Worm (Caenorhabditis elegans): ENCODE data around the gene R10E11.6.

The R10E11.6 gene

DNA sequence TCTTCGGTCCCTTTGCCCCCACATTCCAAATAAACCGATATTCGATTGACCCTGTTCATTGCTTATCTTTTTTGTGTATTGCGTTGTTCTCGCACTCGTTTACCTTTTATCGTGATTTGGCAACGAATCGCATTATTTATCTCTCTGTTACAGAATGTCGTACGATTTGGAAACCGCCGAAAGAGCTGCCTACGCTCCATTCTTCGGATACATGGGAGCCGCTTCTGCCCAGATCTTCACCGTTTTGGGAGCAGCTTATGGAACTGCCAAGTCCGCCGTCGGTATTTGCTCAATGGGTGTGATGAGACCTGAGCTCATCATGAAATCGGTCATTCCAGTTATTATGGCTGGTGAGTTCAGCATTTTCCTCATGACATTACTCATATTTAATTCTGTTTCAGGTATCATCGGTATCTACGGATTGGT, 782 bp upstream of the R10E11.6 start, which contains the start of gene vha-2 (continued):
- TF ChIP-seq isw-1 (GFP tag; IDR thresholded peaks at IDR 0.05) (no peak), unc-62 (GFP tag; optimal IDR thresholded peaks at IDR 0.05) (no peak), aly-2 (tag; optimal IDR thresholded peaks at IDR 0.05) (peak; percentile 60), fkh-10 (GFP tag; optimal IDR thresholded peaks at IDR 0.05) (no peak), unc-86 (tag; optimal IDR thresholded peaks at IDR 0.05) (no peak), unc-30 (tag; optimal IDR thresholded peaks at IDR 0.05) (no peak), nhr-12 (tag; optimal IDR thresholded peaks at IDR 0.05) (no peak), mab-9 (GFP tag; IDR thresholded peaks at IDR 0.05) (no peak), nhr-20 (tag; optimal IDR thresholded peaks at IDR 0.05) (no peak), vab-15 (tag; optimal IDR thresholded peaks at IDR 0.05) (no peak), ces-1 (GFP tag; optimal IDR thresholded peaks at IDR 0.05) (no peak), dpl-1 (GFP tag; optimal IDR thresholded peaks at IDR 0.05) (no peak), sup-37 (GFP tag; optimal IDR thresholded peaks at IDR 0.05) (no peak), C04F5.9 (tag; optimal IDR thresholded peaks at IDR 0.05) (no peak), C34B4.2 (tag; optimal IDR thresholded peaks at IDR 0.05) (no peak), ceh-63 (GFP tag; optimal IDR thresholded peaks at IDR 0.05) (peak; percentile 8), Y116A8C.19 (tag; optimal IDR thresholded peaks at IDR 0.05; ENCODE audit: borderline replicate concordance) (no peak), hpl-2 (GFP tag; optimal IDR thresholded peaks at IDR 0.05) (no peak), nhr-47 (tag; optimal IDR thresholded peaks at IDR 0.05) (no peak), C16A3.4 (tag; optimal IDR thresholded peaks at IDR 0.05) (no peak), nhr-84 (tag; optimal IDR thresholded peaks at IDR 0.05) (no peak), pax-3 (tag; optimal IDR thresholded peaks at IDR 0.05) (no peak), sptf-1 (tag; optimal IDR thresholded peaks at IDR 0.05) (no peak), unc-130 (tag; optimal IDR thresholded peaks at IDR 0.05) (no peak), efl-3 (GFP tag; optimal IDR thresholded peaks at IDR 0.05) (no peak), tbx-2 (tag; optimal IDR thresholded peaks at IDR 0.05) (no peak), nhr-237 (tag; optimal IDR thresholded peaks at IDR 0.05) (no peak), ztf-11 (tag; optimal IDR thresholded peaks at IDR 0.05) (no peak), ama-1 (optimal IDR thresholded peaks at IDR 0.05) (no peak), egl-27 (tag; optimal IDR thresholded peaks at IDR 0.05) (no peak), ceh-88 (GFP tag; IDR thresholded peaks at IDR 0.05) (no peak), elt-3 (tag; optimal IDR thresholded peaks at IDR 0.05) (no peak), unc-98 (GFP tag; IDR thresholded peaks at IDR 0.05) (no peak), mef-2 (tag; optimal IDR thresholded peaks at IDR 0.05) (no peak), grh-1 (GFP tag; IDR thresholded peaks at IDR 0.05) (0 out of 2 replicates have a peak, but pooled peaks have one; percentile 10), alr-1 (tag; optimal IDR thresholded peaks at IDR 0.05; ENCODE audit: borderline replicate concordance) (peak; percentile 93), zag-1 (tag; optimal IDR thresholded peaks at IDR 0.05) (no peak), nhr-85 (tag) (peak; percentile 80), ceh-90 (tag; optimal IDR thresholded peaks at IDR 0.05) (no peak)

DNA sequence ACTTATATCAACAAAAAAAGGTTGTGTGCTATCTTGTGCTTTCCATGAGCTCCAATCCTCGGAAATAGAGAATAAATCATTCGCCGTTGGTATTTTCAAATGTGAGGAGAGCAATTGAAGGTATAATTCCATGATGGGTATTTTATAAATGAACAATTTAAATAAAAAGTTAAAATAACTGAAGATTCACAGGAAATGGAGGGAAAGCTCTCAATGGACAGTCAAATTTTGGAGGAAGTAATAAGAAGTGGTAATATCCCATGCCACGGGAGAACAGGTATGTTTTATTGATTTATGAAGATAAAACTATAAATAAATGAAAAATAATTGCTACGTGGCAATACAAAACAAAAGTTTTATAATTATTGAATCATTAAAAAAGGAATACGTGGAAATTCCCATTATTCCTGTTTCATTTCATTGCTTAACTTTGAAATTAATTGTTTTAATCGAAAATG, 356 bp downstream of the R10E11.6 start:
- TF ChIP-seq nhr-90 (tag; optimal IDR thresholded peaks at IDR 0.05; ENCODE audit: poor library complexity): peak; percentile 36
- peak; percentile 19 for TF ChIP-seq elt-2 (tag; optimal IDR thresholded peaks at IDR 0.05)
- peak; percentile 23 for TF ChIP-seq nhr-85 (tag)
- no peak for TF ChIP-seq egl-13 (tag; optimal IDR thresholded peaks at IDR 0.05)
- TF ChIP-seq elt-3 (tag; optimal IDR thresholded peaks at IDR 0.05): peak in 1 of 6 experiments; percentile 16
- TF ChIP-seq snu-23 (GFP tag; optimal IDR thresholded peaks at IDR 0.05): peak; percentile 9
- peak in 1 of 2 experiments; percentile 4 for TF ChIP-seq lin-35 (GFP tag; optimal IDR thresholded peaks at IDR 0.05)
- peak in 1 of 2 experiments; percentile 37 for TF ChIP-seq lsy-2 (tag; optimal IDR thresholded peaks at IDR 0.05)
- peak; percentile 51 for TF ChIP-seq aly-2 (tag; optimal IDR thresholded peaks at IDR 0.05)
- peak; percentile 43 for TF ChIP-seq ztf-4 (tag; optimal IDR thresholded peaks at IDR 0.05)
- no peak for TF ChIP-seq hlh-17 (GFP tag; optimal IDR thresholded peaks at IDR 0.05; ENCODE audit: borderline replicate concordance)
- TF ChIP-seq efl-1 (optimal IDR thresholded peaks at IDR 0.05): peak in 1 of 2 experiments; percentile 7
- no peak for TF ChIP-seq efl-1 (GFP tag; optimal IDR thresholded peaks at IDR 0.05 in 1 of 2)
- TF ChIP-seq nhr-19 (GFP tag; conservative IDR thresholded peaks at IDR 0.05): peak; percentile 37
- TF ChIP-seq nhr-71 (tag; optimal IDR thresholded peaks at IDR 0.05): peak; percentile 32
- TF ChIP-seq ama-1 (optimal IDR thresholded peaks at IDR 0.05): peak; percentile 33
- TF ChIP-seq isw-1 (GFP tag; IDR thresholded peaks at IDR 0.05): no peak
- no peak for TF ChIP-seq nhr-76 (tag; optimal IDR thresholded peaks at IDR 0.05)
- peak; percentile 33 for TF ChIP-seq nhr-47 (tag; optimal IDR thresholded peaks at IDR 0.05)
- peak; percentile 6 for TF ChIP-seq nhr-20 (tag; optimal IDR thresholded peaks at IDR 0.05)
